Fruit fly (Drosophila melanogaster) whole organism, embryonic: ENCODE results near the gene CG8191.
A peak's percentile ranks its signal among the peaks of the same experiment; 100 is the strongest.

Experiments used
- ATbp ChIP-seq: fragments of 200-800 bp; sonication (Bioruptor generic); optimal IDR thresholded peaks from 2 replicates; lab custom pipeline; 2017; ENCODE audit warnings: missing biosample characterization, mild to moderate bottlenecking, missing genetic modification characterization, missing genetic modification reagents
- C15 ChIP-seq: fragments of 200-800 bp; sonication (Bioruptor generic); IDR thresholded peaks from 3 replicates; pipeline ENCODE4 v1.3.6; 2022; ENCODE audit warnings: missing biosample characterization, missing genetic modification characterization
- CG11456 ChIP-seq: fragments of 200-800 bp; sonication (Bioruptor generic); IDR thresholded peaks from 3 replicates; pipeline ENCODE4 v1.3.6; 2022; ENCODE audit warnings: missing biosample characterization, missing genetic modification characterization
- CG11504 ChIP-seq: fragments of 200-800 bp; sonication (Bioruptor generic); optimal IDR thresholded peaks from 3 replicates; lab custom pipeline; 2019; ENCODE audit warnings: missing biosample characterization, mild to moderate bottlenecking, missing genetic modification characterization, moderate library complexity
- CG12155 ChIP-seq: fragments of 200-800 bp; sonication (Bioruptor generic); optimal IDR thresholded peaks from 3 replicates; lab custom pipeline; 2016; ENCODE audit warnings: missing biosample characterization, missing genetic modification characterization
- CG13287 ChIP-seq: fragments of 200-800 bp; sonication (Bioruptor generic); IDR thresholded peaks from 2 replicates; pipeline ENCODE4 v1.3.6; 2022; ENCODE audit warnings: missing biosample characterization, missing genetic modification characterization; ENCODE audit not compliant: partially characterized antibody
- CG13775 ChIP-seq: fragments of 200-800 bp; sonication (Bioruptor generic); optimal IDR thresholded peaks from 3 replicates; lab custom pipeline; 2017; ENCODE audit warnings: missing biosample characterization, mild to moderate bottlenecking, missing genetic modification characterization
- CG15601 ChIP-seq: fragments of 200-800 bp; sonication (Bioruptor generic); optimal IDR thresholded peaks from 3 replicates; lab custom pipeline; 2019; ENCODE audit warnings: missing biosample characterization, mild to moderate bottlenecking, missing genetic modification characterization, moderate library complexity
- CG1603 ChIP-seq: fragments of 200-800 bp; sonication (Bioruptor generic); optimal IDR thresholded peaks from 2 replicates; lab custom pipeline; 2019; ENCODE audit warnings: missing biosample characterization, mild to moderate bottlenecking, missing genetic modification characterization, moderate library complexity
- CG1647 ChIP-seq: fragments of 200-800 bp; sonication (Bioruptor generic); optimal IDR thresholded peaks from 3 replicates; lab custom pipeline; 2016; ENCODE audit warnings: missing biosample characterization, missing genetic modification characterization
- CG17385 ChIP-seq: fragments of 200-800 bp; sonication (Bioruptor generic); optimal IDR thresholded peaks from 3 replicates; lab custom pipeline; 2018; ENCODE audit warnings: missing biosample characterization, mild to moderate bottlenecking, missing genetic modification characterization
- CG18476 ChIP-seq: fragments of 200-800 bp; sonication (Bioruptor generic); optimal IDR thresholded peaks from 2 replicates; lab custom pipeline; 2016; ENCODE audit warnings: missing biosample characterization, mild to moderate bottlenecking, missing genetic modification characterization
- CG18619 ChIP-seq: fragments of 200-800 bp; sonication (Bioruptor generic); optimal IDR thresholded peaks from 3 replicates; lab custom pipeline; 2017; ENCODE audit warnings: missing biosample characterization, mild to moderate bottlenecking, missing genetic modification characterization
- CG31365 ChIP-seq: fragments of 200-800 bp; sonication (Bioruptor generic); optimal IDR thresholded peaks from 2 replicates; lab custom pipeline; 2018; ENCODE audit warnings: missing biosample characterization, mild to moderate bottlenecking, missing genetic modification characterization
- CG42726 ChIP-seq: fragments of 200-800 bp; sonication (Bioruptor generic); IDR thresholded peaks from 2 replicates; pipeline ENCODE4 v1.3.6; 2022; ENCODE audit warnings: missing biosample characterization, missing genetic modification characterization; ENCODE audit not compliant: partially characterized antibody
- CG6791 ChIP-seq: fragments of 200-800 bp; sonication (Bioruptor generic); IDR thresholded peaks from 3 replicates; pipeline ENCODE4 v1.3.6; 2022; ENCODE audit warnings: missing biosample characterization, missing genetic modification characterization; ENCODE audit not compliant: partially characterized antibody
- CG7839 ChIP-seq: fragments of 200-800 bp; sonication (Bioruptor generic); optimal IDR thresholded peaks from 3 replicates; lab custom pipeline; 2018; ENCODE audit warnings: missing biosample characterization, mild to moderate bottlenecking, missing genetic modification characterization, moderate library complexity
- CG7928 ChIP-seq: fragments of 200-800 bp; sonication (Bioruptor generic); optimal IDR thresholded peaks from 2 replicates; lab custom pipeline; 2017; ENCODE audit warnings: missing biosample characterization, mild to moderate bottlenecking, missing genetic modification characterization
- Dref ChIP-seq: fragments of 200-800 bp; sonication (Bioruptor generic); IDR thresholded peaks from 2 replicates; pipeline ENCODE4 v1.3.6; 2022; ENCODE audit warnings: missing biosample characterization, missing genetic modification characterization
- Ets65A ChIP-seq: fragments of 200-800 bp; sonication (Bioruptor generic); peaks from one replicate; lab custom pipeline; 2016; ENCODE audit warnings: missing biosample characterization, missing genetic modification characterization
- Gug ChIP-seq: fragments of 200-800 bp; sonication (Bioruptor generic); IDR thresholded peaks from 4 replicates; pipeline ENCODE4 v1.3.6; 2022; ENCODE audit warnings: missing biosample characterization, missing genetic modification characterization
- HLH54F ChIP-seq: fragments of 200-800 bp; sonication (Bioruptor generic); optimal IDR thresholded peaks from 3 replicates; lab custom pipeline; 2016; ENCODE audit warnings: missing biosample characterization, missing genetic modification characterization
- Lhr ChIP-seq: fragments of 200-800 bp; sonication (Bioruptor generic); optimal IDR thresholded peaks from 3 replicates; lab custom pipeline; 2017; ENCODE audit warnings: mild to moderate bottlenecking, missing biosample characterization, missing genetic modification reagents, missing genetic modification characterization
- Mes4 ChIP-seq: fragments of 200-800 bp; sonication (Bioruptor generic); optimal IDR thresholded peaks from 2 replicates; lab custom pipeline; 2016; ENCODE audit warnings: missing biosample characterization, missing genetic modification characterization
- Neu2 ChIP-seq: fragments of 200-800 bp; sonication (Bioruptor generic); optimal IDR thresholded peaks from 3 replicates; lab custom pipeline; 2016; ENCODE audit warnings: missing biosample characterization, missing genetic modification characterization, borderline replicate concordance
- Opbp ChIP-seq: fragments of 200-800 bp; sonication (Bioruptor generic); IDR thresholded peaks from 3 replicates; pipeline ENCODE4 v1.3.6; 2022; ENCODE audit warnings: missing biosample characterization, missing genetic modification characterization; ENCODE audit not compliant: partially characterized antibody
- Rfx ChIP-seq: fragments of 200-800 bp; sonication (Bioruptor generic); IDR thresholded peaks from 2 replicates; pipeline ENCODE4 v1.3.6; 2022; ENCODE audit warnings: missing biosample characterization, missing genetic modification characterization
- Sry-δ ChIP-seq: fragments of 200-800 bp; sonication (Bioruptor generic); optimal IDR thresholded peaks from 2 replicates; lab custom pipeline; 2016; ENCODE audit warnings: missing biosample characterization, missing genetic modification characterization
- Ssrp ChIP-seq: fragments of 200-800 bp; sonication (Bioruptor generic); optimal IDR thresholded peaks from 2 replicates; lab custom pipeline; 2018; ENCODE audit warnings: missing biosample characterization, mild to moderate bottlenecking, missing genetic modification characterization, moderate library complexity
- Xbp1 ChIP-seq: fragments of 200-800 bp; sonication (Bioruptor generic); optimal IDR thresholded peaks from 3 replicates; lab custom pipeline; 2016; ENCODE audit warnings: missing biosample characterization, mild to moderate bottlenecking, missing genetic modification characterization
- amos ChIP-seq: fragments of 200-800 bp; sonication (Bioruptor generic); IDR thresholded peaks from 2 replicates; pipeline ENCODE4 v1.3.6; 2022; ENCODE audit warnings: missing biosample characterization, missing genetic modification characterization; ENCODE audit not compliant: partially characterized antibody
- crc ChIP-seq: fragments of 200-800 bp; sonication (Bioruptor generic); optimal IDR thresholded peaks from 2 replicates; lab custom pipeline; 2016; ENCODE audit warnings: missing biosample characterization, missing genetic modification characterization
- dmrt99B ChIP-seq: fragments of 200-800 bp; sonication (Bioruptor generic); optimal IDR thresholded peaks from 2 replicates; lab custom pipeline; 2018; ENCODE audit warnings: missing biosample characterization, mild to moderate bottlenecking, missing genetic modification characterization, moderate library complexity
- ewg ChIP-seq: fragments of 200-800 bp; sonication (Bioruptor generic); optimal IDR thresholded peaks from 3 replicates; lab custom pipeline; 2017; ENCODE audit warnings: mild to moderate bottlenecking, missing biosample characterization, missing genetic modification reagents, missing genetic modification characterization
- fd102C ChIP-seq: fragments of 200-800 bp; sonication (Bioruptor generic); optimal IDR thresholded peaks from 2 replicates; lab custom pipeline; 2018; ENCODE audit warnings: missing biosample characterization, mild to moderate bottlenecking, missing genetic modification characterization, moderate library complexity
- fd64A ChIP-seq: fragments of 200-800 bp; sonication (Bioruptor generic); optimal IDR thresholded peaks from 3 replicates; lab custom pipeline; 2018; ENCODE audit warnings: missing biosample characterization, mild to moderate bottlenecking, missing genetic modification characterization
- fd96Cb ChIP-seq: fragments of 200-800 bp; sonication (Bioruptor generic); optimal IDR thresholded peaks from 2 replicates; lab custom pipeline; 2018; ENCODE audit warnings: missing biosample characterization, mild to moderate bottlenecking, missing genetic modification characterization, moderate library complexity
- fu2 ChIP-seq: fragments of 200-800 bp; sonication (Bioruptor generic); optimal IDR thresholded peaks from 2 replicates; lab custom pipeline; 2016; ENCODE audit warnings: missing biosample characterization, missing genetic modification characterization
- lmd ChIP-seq: fragments of 200-800 bp; sonication (Bioruptor generic); IDR thresholded peaks from 2 replicates; pipeline ENCODE4 v1.3.6; 2022; ENCODE audit warnings: missing biosample characterization, missing genetic modification characterization
- mam ChIP-seq: fragments of 200-800 bp; sonication (Bioruptor generic); optimal IDR thresholded peaks from 3 replicates; lab custom pipeline; 2016; ENCODE audit warnings: missing biosample characterization, missing genetic modification characterization
- mirr ChIP-seq: fragments of 200-800 bp; sonication (Bioruptor generic); optimal IDR thresholded peaks from 3 replicates; lab custom pipeline; 2018; ENCODE audit warnings: missing biosample characterization, mild to moderate bottlenecking, missing genetic modification characterization
- nerfin-2 ChIP-seq: fragments of 200-800 bp; sonication (Bioruptor generic); IDR thresholded peaks from 2 replicates; pipeline ENCODE4 v1.3.6; 2022; ENCODE audit warnings: missing biosample characterization, missing genetic modification characterization; ENCODE audit not compliant: partially characterized antibody
- row ChIP-seq: fragments of 200-800 bp; sonication (Bioruptor generic); IDR thresholded peaks from 3 replicates; pipeline ENCODE4 v1.3.6; 2022; ENCODE audit warnings: missing biosample characterization, missing genetic modification characterization
- sisA ChIP-seq: fragments of 200-800 bp; sonication (Bioruptor generic); IDR thresholded peaks from 2 replicates; pipeline ENCODE4 v1.3.6; 2022; ENCODE audit warnings: missing biosample characterization, missing genetic modification characterization
- slbo ChIP-seq: fragments of 200-800 bp; sonication (Bioruptor generic); IDR thresholded peaks from 2 replicates; pipeline ENCODE4 v1.3.6; 2022; ENCODE audit warnings: missing biosample characterization, missing genetic modification characterization
- sr ChIP-seq: fragments of 200-800 bp; sonication (Bioruptor generic); IDR thresholded peaks from 3 replicates; pipeline ENCODE4 v1.3.6; 2022; ENCODE audit warnings: missing biosample characterization, missing genetic modification characterization
- tll ChIP-seq, 2 experiments: fragments of 200-800 bp in 1 of 2; fragments of >200 bp in 1 of 2; sonication (Bioruptor generic) in 1 of 2; optimal IDR thresholded peaks; 2 replicates each; lab custom pipeline; 2017 to 2019; ENCODE audit warnings: missing biosample characterization in 2 of 2, missing genetic modification characterization in 2 of 2, mild to moderate bottlenecking in 1 of 2, moderate library complexity in 1 of 2
- vnd ChIP-seq: fragments of 200-800 bp; sonication (Bioruptor generic); IDR thresholded peaks from 3 replicates; pipeline ENCODE4 v1.3.6; 2022; ENCODE audit warnings: missing biosample characterization, missing genetic modification characterization; ENCODE audit not compliant: partially characterized antibody

CG8191 gene

dm6 chrX:15696854-15697540 lies 35.0 kb upstream of the CG8191 start, which contains the start of gene CG8128 (continued):
- no peak for TF ChIP-seq Mes4 (GFP tag; lab: Kevin White, UChicago)
- no peak for TF ChIP-seq Xbp1
- TF ChIP-seq slbo (GFP tag; lab: Robert Waterston, UW), result peak; percentile 18; the same call in 1 of the 2 replicates
- TF ChIP-seq CG7928, result peak; percentile 90
- 0 out of 3 replicates have a peak, but pooled peaks have one; percentile 39 for TF ChIP-seq Opbp (GFP tag; lab: Robert Waterston, UW)
- peak; percentile 26 to 88 for TF ChIP-seq tll (GFP tag; optimal IDR thresholded peaks at IDR 0.05; lab: Kevin White, UChicago)
- no peak for TF ChIP-seq ATbp (GFP tag; lab: Kevin White, UChicago)
- no peak for TF ChIP-seq CG18476
- no peak for TF ChIP-seq fd64A (GFP tag; lab: Kevin White, UChicago)
- TF ChIP-seq row, result peak; percentile 78
- TF ChIP-seq CG13287 (GFP tag; lab: Robert Waterston, UW), result no peak
- no peak for TF ChIP-seq vnd (GFP tag; lab: Robert Waterston, UW)
- no peak for TF ChIP-seq fd96Cb
- no peak for TF ChIP-seq CG13775 (GFP tag; lab: Kevin White, UChicago)
- TF ChIP-seq Dref (GFP tag; lab: Robert Waterston, UW), result peak; percentile 36; the same call in 1 of the 2 replicates
- TF ChIP-seq CG1647 (GFP tag; lab: Kevin White, UChicago), result peak; percentile 6
- TF ChIP-seq amos (GFP tag; lab: Robert Waterston, UW), result no peak; the same call in 1 of the 2 replicates
- TF ChIP-seq ewg, result peak; percentile 4
- no peak for TF ChIP-seq fu2 (GFP tag; lab: Kevin White, UChicago)
- no peak for TF ChIP-seq dmrt99B (tag; lab: Kevin White, UChicago)
- TF ChIP-seq C15 (GFP tag; lab: Robert Waterston, UW), result no peak
- TF ChIP-seq Rfx, result peak; percentile 7; the same call in 1 of the 2 replicates
- no peak for TF ChIP-seq fd102C (GFP tag; lab: Kevin White, UChicago)
- peak; percentile 13 for TF ChIP-seq mam
- TF ChIP-seq nerfin-2, result no peak
- TF ChIP-seq mirr (GFP tag; lab: Kevin White, UChicago), result no peak
- TF ChIP-seq CG15601 (tag; lab: Kevin White, UChicago), result peak; percentile 11
- no peak for TF ChIP-seq Ssrp (tag; lab: Kevin White, UChicago)
- no peak for TF ChIP-seq CG6791 (GFP tag; lab: Robert Waterston, UW)
- no peak for TF ChIP-seq Neu2 (GFP tag; lab: Kevin White, UChicago)
- no peak for TF ChIP-seq sr (GFP tag; lab: Robert Waterston, UW)
- no peak for TF ChIP-seq Gug (GFP tag; lab: Robert Waterston, UW)
- no peak for TF ChIP-seq CG17385
- TF ChIP-seq CG42726 (GFP tag; lab: Robert Waterston, UW), result no peak
- no peak for TF ChIP-seq CG11456 (GFP tag; lab: Robert Waterston, UW)
- TF ChIP-seq CG1603 (tag; lab: Kevin White, UChicago), result peak; percentile 42
- peak; percentile 2 for TF ChIP-seq CG11504 (tag; lab: Kevin White, UChicago)
- TF ChIP-seq Lhr, result no peak
- no peak for TF ChIP-seq crc (GFP tag; lab: Kevin White, UChicago)
- no peak for TF ChIP-seq CG18619
- TF ChIP-seq CG7839 (tag; lab: Kevin White, UChicago), result peak; percentile 16
- no peak for TF ChIP-seq CG12155 (GFP tag; lab: Kevin White, UChicago)
- TF ChIP-seq Ets65A (GFP tag; lab: Kevin White, UChicago), result peak; percentile 56
- TF ChIP-seq CG31365 (tag; lab: Kevin White, UChicago), result no peak
- no peak; the same call in 1 of the 2 replicates for TF ChIP-seq lmd (GFP tag; lab: Robert Waterston, UW)
- 0 out of 2 replicates have a peak, but pooled peaks have one; percentile 9 for TF ChIP-seq sisA (GFP tag; lab: Robert Waterston, UW)
- peak; percentile 46 for TF ChIP-seq Sry-δ (GFP tag; lab: Kevin White, UChicago)
- peak; percentile 3 for TF ChIP-seq HLH54F (GFP tag; lab: Kevin White, UChicago)
